Worm (Caenorhabditis elegans): ENCODE measurements around the gene ZK673.1.

DNA sequence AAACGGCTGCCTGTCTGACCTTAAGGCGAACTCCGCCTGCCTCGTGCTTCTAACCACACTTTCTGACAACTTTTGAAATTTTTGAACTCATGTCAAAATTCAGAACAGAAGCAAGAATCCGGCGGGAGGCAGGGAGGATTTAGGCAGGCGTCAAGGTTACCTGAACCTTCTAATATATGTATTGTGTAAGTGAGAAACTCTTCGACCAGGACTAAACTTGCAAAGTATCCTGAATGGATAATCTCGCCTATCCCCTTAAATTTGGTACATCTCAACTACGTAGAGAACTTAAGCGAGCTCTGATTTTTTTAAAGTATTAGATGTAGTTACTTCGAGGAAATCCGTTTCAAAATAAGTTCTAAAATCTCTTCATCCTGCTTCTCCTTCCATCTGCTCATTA, 32.0 kb upstream of the ZK673.1 start, which contains the start of gene E04D5.5:
- TF ChIP-seq hmbx-1 (tag; optimal IDR thresholded peaks at IDR 0.05) = no peak
- no peak for TF ChIP-seq ama-1 (optimal IDR thresholded peaks at IDR 0.05)
- TF ChIP-seq aly-1 (tag; optimal IDR thresholded peaks at IDR 0.05) = no peak
- no peak for TF ChIP-seq flt-1 (GFP tag; IDR thresholded peaks at IDR 0.05)
- no peak for TF ChIP-seq tra-4 (tag; optimal IDR thresholded peaks at IDR 0.05)
- no peak for TF ChIP-seq sea-1 (GFP tag; conservative IDR thresholded peaks at IDR 0.05)
- no peak for TF ChIP-seq ceh-13 (GFP tag; optimal IDR thresholded peaks at IDR 0.05)
- no peak for TF ChIP-seq hnd-1 (tag; optimal IDR thresholded peaks at IDR 0.05)
- TF ChIP-seq F13C5.2 (tag; optimal IDR thresholded peaks at IDR 0.05) = no peak
- TF ChIP-seq B0310.2 (tag; optimal IDR thresholded peaks at IDR 0.05) = no peak
- TF ChIP-seq hmg-4 (GFP tag; optimal IDR thresholded peaks at IDR 0.05) = no peak
- no peak for TF ChIP-seq pes-1 (GFP tag; IDR thresholded peaks at IDR 0.05)
- no peak for TF ChIP-seq tbx-37 (GFP tag; conservative IDR thresholded peaks at IDR 0.05)

All from whole organism, early embryonic.